Worm (Caenorhabditis elegans): ENCODE results near the gene gfat-1.
A peak's percentile ranks its signal among the peaks of the same experiment; 100 is the strongest.

The gfat-1 gene

DNA sequence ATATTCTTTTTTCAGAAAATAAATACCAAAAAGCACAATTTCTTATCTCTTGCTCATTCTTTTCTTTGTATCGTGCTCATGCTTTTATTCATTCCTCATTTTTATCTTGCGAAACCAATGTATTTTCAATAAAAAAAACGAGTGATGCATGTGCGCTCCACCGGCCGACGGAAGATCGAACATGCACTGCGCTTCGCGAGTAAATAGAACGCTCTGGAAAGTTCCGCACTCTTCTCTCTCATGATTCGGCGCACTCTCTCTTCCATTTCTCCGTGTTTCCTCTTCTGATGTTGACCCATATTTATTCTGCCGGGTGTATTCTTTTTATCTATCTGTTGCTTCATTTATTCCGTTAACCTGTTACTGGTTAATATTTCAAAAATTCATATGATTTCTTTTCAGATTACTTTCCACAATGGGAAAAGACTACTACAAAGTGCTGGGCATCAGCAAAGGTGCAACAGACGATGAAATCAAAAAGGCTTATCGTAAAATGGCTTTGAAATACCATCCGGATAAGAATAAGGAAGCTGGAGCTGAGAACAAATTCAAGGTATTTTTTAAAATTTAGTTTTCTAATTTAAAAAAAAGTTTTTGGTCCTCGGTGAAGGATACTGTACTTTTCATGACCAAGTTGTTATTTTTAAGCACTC is 49.8 kb downstream of the gfat-1 start, which contains the start of gene dnj-13 (continued):
- peak; percentile 73 for TF ChIP-seq elt-2 (tag; optimal IDR thresholded peaks at IDR 0.05)
- TF ChIP-seq rnt-1 (tag; optimal IDR thresholded peaks at IDR 0.05) = peak; percentile 77
- TF ChIP-seq ztf-16 (tag; optimal IDR thresholded peaks at IDR 0.05) = peak; percentile 3
- TF ChIP-seq unc-86 (tag; optimal IDR thresholded peaks at IDR 0.05) = peak; percentile 14
- no peak for TF ChIP-seq npax-4 (tag; optimal IDR thresholded peaks at IDR 0.05)
- no peak for TF ChIP-seq sox-4 (tag; optimal IDR thresholded peaks at IDR 0.05)
- no peak for TF ChIP-seq fkh-6 (tag; optimal IDR thresholded peaks at IDR 0.05)
- TF ChIP-seq tbx-7 (tag; optimal IDR thresholded peaks at IDR 0.05) = peak; percentile 15
- peak; percentile 52 for TF ChIP-seq pqm-1 (tag; optimal IDR thresholded peaks at IDR 0.05)
- peak; percentile 60 for TF ChIP-seq C08G9.2 (tag; optimal IDR thresholded peaks at IDR 0.05)
- TF ChIP-seq ets-4 (tag; optimal IDR thresholded peaks at IDR 0.05) = peak; percentile 33
- peak; percentile 66 for TF ChIP-seq ceh-31 (tag; optimal IDR thresholded peaks at IDR 0.05)
- TF ChIP-seq pag-3 (tag; optimal IDR thresholded peaks at IDR 0.05; ENCODE audit: borderline replicate concordance) = no peak

ce11 chrII:11544714-11545113 is 50.5 kb downstream of the gfat-1 start, which contains the start of gene F54D5.9:
Gene F54D5.9, minus strand, starts transcription at chrII:11544828.
- no peak for TF ChIP-seq ceh-48 (tag; optimal IDR thresholded peaks at IDR 0.05)
- TF ChIP-seq dmd-4 (tag; optimal IDR thresholded peaks at IDR 0.05; ENCODE audit: borderline replicate concordance) = no peak
- no peak for TF ChIP-seq syd-9 (tag; optimal IDR thresholded peaks at IDR 0.05)
- no peak for TF ChIP-seq gmeb-2 (tag; optimal IDR thresholded peaks at IDR 0.05)
- no peak for TF ChIP-seq ceh-19 (GFP tag; optimal IDR thresholded peaks at IDR 0.05)
- no peak for TF ChIP-seq fax-1 (tag; optimal IDR thresholded peaks at IDR 0.05)
- no peak for TF ChIP-seq pat-9 (tag; optimal IDR thresholded peaks at IDR 0.05)
- no peak for TF ChIP-seq hlh-15 (tag; optimal IDR thresholded peaks at IDR 0.05)
- TF ChIP-seq nfya-1 (tag; optimal IDR thresholded peaks at IDR 0.05) = no peak
- no peak for TF ChIP-seq nhr-11 (tag; optimal IDR thresholded peaks at IDR 0.05)
- no peak for TF ChIP-seq che-1 (tag; optimal IDR thresholded peaks at IDR 0.05)
- TF ChIP-seq ceh-22 (tag; optimal IDR thresholded peaks at IDR 0.05) = no peak
- no peak for TF ChIP-seq K09A11.1 (tag; optimal IDR thresholded peaks at IDR 0.05; ENCODE audit: insufficient read depth)

ce11 chrII:11542958-11543357 is 52.3 kb downstream of the gfat-1 start:
- TF ChIP-seq unc-55 (GFP tag; optimal IDR thresholded peaks at IDR 0.05) = peak; percentile 17
- TF ChIP-seq F13H6.1 (tag; optimal IDR thresholded peaks at IDR 0.05) = no peak
- TF ChIP-seq hlh-6 (tag; optimal IDR thresholded peaks at IDR 0.05) = no peak
- TF ChIP-seq pag-3 (tag; optimal IDR thresholded peaks at IDR 0.05; ENCODE audit: borderline replicate concordance) = no peak
- no peak for TF ChIP-seq ceh-22 (tag; optimal IDR thresholded peaks at IDR 0.05)
- TF ChIP-seq npax-4 (tag; optimal IDR thresholded peaks at IDR 0.05) = no peak
